Worm (Caenorhabditis elegans) whole organism, young adult: ENCODE results near the gene F46G10.1.

Source experiments
- B0035.1 ChIP-seq: sonication (generic microtip); optimal IDR thresholded peaks from 2 replicates; lab custom pipeline; 2016; ENCODE audit warnings: missing genetic modification characterization, mild to moderate bottlenecking, missing compliant biosample characterization, missing genotype, missing genetic modification reagents
- C06A6.2 ChIP-seq: fragments of 200-800 bp; sonication (Bioruptor generic); conservative IDR thresholded peaks from 2 replicates; pipeline ENCODE4 v1.3.6; 2022; ENCODE audit warnings: missing genetic modification characterization, missing compliant biosample characterization
- C17E4.6 ChIP-seq: fragments of 200-800 bp; sonication (Bioruptor generic); IDR thresholded peaks from 2 replicates; pipeline ENCODE4 v1.3.6; 2022; ENCODE audit warnings: missing genetic modification reagents, missing genetic modification characterization, missing compliant biosample characterization
- D2030.7 ChIP-seq: fragments of 200-800 bp; sonication (Bioruptor generic); IDR thresholded peaks from 2 replicates; pipeline ENCODE4 v1.3.6; 2022; ENCODE audit warnings: missing genetic modification reagents, missing genetic modification characterization, missing compliant biosample characterization
- F22D6.2 ChIP-seq: sonication (generic microtip); optimal IDR thresholded peaks from 2 replicates; lab custom pipeline; 2016; ENCODE audit warnings: mild to moderate bottlenecking, missing genetic modification characterization, missing compliant biosample characterization
- F23B12.7 ChIP-seq: sonication (generic microtip); optimal IDR thresholded peaks from 2 replicates; lab custom pipeline; 2017; ENCODE audit warnings: missing genetic modification characterization, mild to moderate bottlenecking, missing compliant biosample characterization, antibody characterized with exemption, moderate library complexity; ENCODE audit not compliant: insufficient read depth
- K11D2.4 ChIP-seq: fragments of 200-800 bp; sonication (Bioruptor generic); IDR thresholded peaks from 2 replicates; pipeline ENCODE4 v1.3.6; 2022; ENCODE audit warnings: missing genetic modification reagents, missing genetic modification characterization, missing compliant biosample characterization
- T07F8.4 ChIP-seq: sonication (generic microtip); optimal IDR thresholded peaks from 2 replicates; lab custom pipeline; 2016; ENCODE audit warnings: mild to moderate bottlenecking, missing genetic modification characterization, moderate library complexity, missing compliant biosample characterization
- Y56A3A.18 ChIP-seq: fragments of 200-800 bp; sonication (Bioruptor generic); IDR thresholded peaks from 2 replicates; pipeline ENCODE4 v1.3.6; 2022; ENCODE audit warnings: missing genetic modification reagents, missing genetic modification characterization, missing compliant biosample characterization
- Y79H2A.3 ChIP-seq: fragments of 200-800 bp; sonication (Bioruptor generic); conservative IDR thresholded peaks from 2 replicates; pipeline ENCODE4 v1.3.6; 2022; ENCODE audit warnings: missing genetic modification reagents, missing genetic modification characterization, missing compliant biosample characterization
- ZK185.1 ChIP-seq: sonication (generic microtip); optimal IDR thresholded peaks from 2 replicates; lab custom pipeline; 2016; ENCODE audit warnings: mild to moderate bottlenecking, missing genetic modification characterization, missing compliant biosample characterization; ENCODE audit not compliant: poor library complexity, severe bottlenecking
- akir-1 ChIP-seq: fragments of 200-800 bp; sonication (Bioruptor generic); optimal IDR thresholded peaks from 2 replicates; lab custom pipeline; 2018; ENCODE audit warnings: mild to moderate bottlenecking, missing genetic modification characterization, moderate library complexity, missing compliant biosample characterization
- aptf-2 ChIP-seq: fragments of 200-800 bp; sonication (Bioruptor generic); conservative IDR thresholded peaks from 2 replicates; pipeline ENCODE4 v1.3.6; 2022; ENCODE audit warnings: missing genetic modification reagents, missing genetic modification characterization, missing compliant biosample characterization
- athp-1 ChIP-seq: sonication (generic microtip); optimal IDR thresholded peaks from 2 replicates; lab custom pipeline; 2017; ENCODE audit warnings: mild to moderate bottlenecking, missing genetic modification characterization, missing compliant biosample characterization
- ceh-79 ChIP-seq: sonication (generic microtip); optimal IDR thresholded peaks from 2 replicates; lab custom pipeline; 2017; ENCODE audit warnings: mild to moderate bottlenecking, missing genetic modification characterization, missing compliant biosample characterization
- die-1 ChIP-seq: sonication (generic microtip); optimal IDR thresholded peaks from 2 replicates; lab custom pipeline; 2016; ENCODE audit warnings: missing genotype, mild to moderate bottlenecking, missing genetic modification characterization, missing compliant biosample characterization
- dox-1 ChIP-seq: fragments of 200-800 bp; sonication (Bioruptor generic); IDR thresholded peaks from 2 replicates; pipeline ENCODE4 v1.3.6; 2022; ENCODE audit warnings: missing genetic modification reagents, missing genetic modification characterization, missing compliant biosample characterization
- dpff-1 ChIP-seq: sonication (generic microtip); optimal IDR thresholded peaks from 2 replicates; lab custom pipeline; 2017; ENCODE audit warnings: mild to moderate bottlenecking, missing genetic modification characterization, missing compliant biosample characterization
- egl-18 ChIP-seq: fragments of 200-800 bp; sonication (Bioruptor generic); IDR thresholded peaks from 2 replicates; pipeline ENCODE4 v1.3.6; 2022; ENCODE audit warnings: missing genetic modification reagents, missing genetic modification characterization, missing compliant biosample characterization
- ets-4 ChIP-seq: fragments of 200-800 bp; sonication (Bioruptor generic); optimal IDR thresholded peaks from 2 replicates; lab custom pipeline; 2018; ENCODE audit warnings: mild to moderate bottlenecking, missing genetic modification characterization, missing compliant biosample characterization
- fkh-3 ChIP-seq: sonication (generic microtip); optimal IDR thresholded peaks from 2 replicates; lab custom pipeline; 2016; ENCODE audit warnings: mild to moderate bottlenecking, missing genetic modification characterization, missing compliant biosample characterization
- gei-17 ChIP-seq: fragments of 200-800 bp; sonication (Bioruptor generic); optimal IDR thresholded peaks from 2 replicates; lab custom pipeline; 2018; ENCODE audit warnings: mild to moderate bottlenecking, missing genetic modification characterization, missing compliant biosample characterization
- hlh-26 ChIP-seq: fragments of 200-800 bp; sonication (Bioruptor generic); conservative IDR thresholded peaks from 2 replicates; pipeline ENCODE4 v1.3.6; 2022; ENCODE audit warnings: missing genetic modification reagents, missing genetic modification characterization, missing compliant biosample characterization
- hmg-1.2 ChIP-seq: fragments of 200-800 bp; sonication (Bioruptor generic); IDR thresholded peaks from 2 replicates; pipeline ENCODE4 v1.3.6; 2022; ENCODE audit warnings: missing genetic modification reagents, missing genetic modification characterization, missing compliant biosample characterization
- lin-35 ChIP-seq, 3 experiments: fragments of 150-350 bp in 2 of 3; sonication (generic microtip) in 1 of 3; optimal IDR thresholded peaks; 2 replicates each; lab custom pipeline; 2014 to 2018; ENCODE audit warnings: missing biosample characterization in 3 of 3, missing genetic modification characterization in 3 of 3, missing genetic modification reagents in 3 of 3
- lin-54 ChIP-seq: fragments of 200-800 bp; sonication (Bioruptor generic); optimal IDR thresholded peaks from 2 replicates; lab custom pipeline; 2018; ENCODE audit warnings: mild to moderate bottlenecking, missing genetic modification characterization, missing compliant biosample characterization
- madf-8 ChIP-seq: fragments of 200-800 bp; sonication (Bioruptor generic); conservative IDR thresholded peaks from 2 replicates; pipeline ENCODE4 v1.3.6; 2022; ENCODE audit warnings: missing genetic modification reagents, missing genetic modification characterization, missing compliant biosample characterization
- nhr-27 ChIP-seq: fragments of 200-800 bp; sonication (Bioruptor generic); optimal IDR thresholded peaks from 2 replicates; lab custom pipeline; 2018; ENCODE audit warnings: mild to moderate bottlenecking, missing genetic modification characterization, moderate library complexity, missing compliant biosample characterization
- nhr-80 ChIP-seq: sonication (generic microtip); optimal IDR thresholded peaks from 2 replicates; lab custom pipeline; 2016; ENCODE audit warnings: missing genetic modification characterization, missing compliant biosample characterization
- nhr-90 ChIP-seq: sonication (generic microtip); optimal IDR thresholded peaks from 2 replicates; lab custom pipeline; 2016; ENCODE audit warnings: missing genotype, mild to moderate bottlenecking, missing genetic modification characterization, missing compliant biosample characterization
- pbrm-1 ChIP-seq: fragments of 200-800 bp; sonication (Bioruptor generic); IDR thresholded peaks from 2 replicates; pipeline ENCODE4 v1.3.6; 2022; ENCODE audit warnings: missing genetic modification reagents, missing genetic modification characterization, missing compliant biosample characterization
- pha-4 ChIP-seq: fragments of 150-350 bp; sonication (generic microtip); optimal IDR thresholded peaks from 2 replicates; lab custom pipeline; 2014; ENCODE audit warnings: missing biosample characterization, missing genetic modification reagents, missing genetic modification characterization
- rec-8 ChIP-seq, 2 experiments: sonication (generic microtip); optimal IDR thresholded peaks; 2 replicates each; lab custom pipeline; 2016; ENCODE audit warnings: mild to moderate bottlenecking in 2 of 2, missing genetic modification characterization in 2 of 2, missing genetic modification reagents in 2 of 2, missing genotype in 2 of 2, missing biosample characterization in 1 of 2, missing compliant biosample characterization in 1 of 2, moderate library complexity in 1 of 2
- sdz-38 ChIP-seq: sonication (generic microtip); optimal IDR thresholded peaks from 2 replicates; lab custom pipeline; 2016; ENCODE audit warnings: missing genotype, missing genetic modification characterization, missing compliant biosample characterization
- snpc-1.1 ChIP-seq: sonication (generic microtip); optimal IDR thresholded peaks from 2 replicates; lab custom pipeline; 2017; ENCODE audit warnings: missing genetic modification characterization, mild to moderate bottlenecking, missing compliant biosample characterization, antibody characterized with exemption, moderate library complexity, missing genotype, missing genetic modification reagents; ENCODE audit not compliant: insufficient read depth
- snpc-1.3 ChIP-seq: sonication (generic microtip); optimal IDR thresholded peaks from 2 replicates; lab custom pipeline; 2017; ENCODE audit warnings: missing genetic modification characterization, mild to moderate bottlenecking, missing compliant biosample characterization, antibody characterized with exemption, moderate library complexity, missing genotype, missing genetic modification reagents; ENCODE audit not compliant: insufficient read depth
- snpc-3.4 ChIP-seq: sonication (generic microtip); optimal IDR thresholded peaks from 2 replicates; lab custom pipeline; 2017; ENCODE audit warnings: missing genetic modification characterization, mild to moderate bottlenecking, missing compliant biosample characterization, antibody characterized with exemption, moderate library complexity, missing genotype, missing genetic modification reagents
- snpc-4 ChIP-seq, 5 experiments: fragments of 150-350 bp in 1 of 5; sonication (generic microtip) in 4 of 5; optimal IDR thresholded peaks; 2 replicates each; lab custom pipeline; 2014 to 2018; ENCODE audit warnings: missing genetic modification characterization in 5 of 5, missing biosample characterization in 3 of 5, antibody characterized with exemption in 2 of 5, mild to moderate bottlenecking in 2 of 5, missing compliant biosample characterization in 2 of 5, missing genotype in 2 of 5, moderate library complexity in 2 of 5, missing genetic modification reagents in 1 of 5
- tbp1 ChIP-seq: fragments of 200-800 bp; sonication (Bioruptor generic); optimal IDR thresholded peaks from 2 replicates; lab custom pipeline; 2018; ENCODE audit warnings: mild to moderate bottlenecking, missing genetic modification characterization, missing compliant biosample characterization
- xnd-1 ChIP-seq: sonication (generic microtip); optimal IDR thresholded peaks from 2 replicates; lab custom pipeline; 2016; ENCODE audit warnings: missing genotype, missing genetic modification reagents, missing genetic modification characterization, missing compliant biosample characterization
- ztf-18 ChIP-seq: sonication (generic microtip); optimal IDR thresholded peaks from 2 replicates; lab custom pipeline; 2016; ENCODE audit warnings: missing genotype, mild to moderate bottlenecking, missing genetic modification characterization, missing compliant biosample characterization
- ztf-25 ChIP-seq: fragments of 200-800 bp; sonication (Bioruptor generic); IDR thresholded peaks from 2 replicates; pipeline ENCODE4 v1.3.6; 2022; ENCODE audit warnings: missing genetic modification reagents, missing genetic modification characterization, missing compliant biosample characterization
- ztf-28 ChIP-seq: fragments of 200-800 bp; sonication (Bioruptor generic); IDR thresholded peaks from 2 replicates; pipeline ENCODE4 v1.3.6; 2022; ENCODE audit warnings: missing genetic modification reagents, missing genetic modification characterization, missing compliant biosample characterization

F46G10.1 gene

DNA sequence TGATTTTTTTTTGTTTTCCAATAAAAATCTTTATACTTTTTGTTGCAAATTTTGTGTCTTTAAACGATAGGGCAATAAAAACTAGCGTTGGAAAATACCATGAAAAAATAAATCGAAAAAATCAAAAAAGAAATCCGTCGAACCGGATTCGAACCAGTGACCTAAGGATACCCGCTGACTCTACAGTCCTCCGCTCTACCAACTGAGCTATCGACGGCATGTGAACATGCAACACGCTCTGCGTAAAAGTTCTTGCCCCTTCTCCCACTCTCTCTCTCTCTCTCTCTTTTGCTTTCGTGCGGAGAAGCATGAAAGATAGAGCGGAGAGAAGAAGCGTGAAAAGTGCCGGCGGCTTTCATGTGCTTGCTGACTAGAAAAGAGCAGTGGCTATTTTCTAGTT is 47.0 kb downstream of the F46G10.1 start (continued):
- TF ChIP-seq Y56A3A.18 (GFP tag; lab: Robert Waterston, UW) (peak; percentile 86), fkh-3 (tag; lab: Kevin White, UChicago) (peak; percentile 62), aptf-2 (GFP tag; lab: Robert Waterston, UW) (0 out of 2 replicates have a peak, but pooled peaks have one; percentile 34), D2030.7 (GFP tag; lab: Robert Waterston, UW) (peak; percentile 54), lin-54 (GFP tag; lab: Kevin White, UChicago) (no peak), xnd-1 (tag; lab: Kevin White, UChicago) (no peak), hlh-26 (GFP tag; lab: Robert Waterston, UW) (no peak), C06A6.2 (GFP tag; lab: Robert Waterston, UW) (no peak), K11D2.4 (peak; percentile 66), Y79H2A.3 (no peak; the same call in 1 of the 2 replicates), F22D6.2 (tag; lab: Kevin White, UChicago) (peak; percentile 33), dox-1 (GFP tag; lab: Robert Waterston, UW) (no peak; the same call in none of the 2 replicates), dpff-1 (no peak), akir-1 (GFP tag; lab: Kevin White, UChicago) (no peak), pbrm-1 (peak; percentile 88), gei-17 (peak; percentile 60), madf-8 (0 out of 2 replicates have a peak, but pooled peaks have one; percentile 21), lin-35 (GFP tag; optimal IDR thresholded peaks at IDR 0.05; lab: Kevin White, UChicago) (peak in 1 of 3 experiments; percentile 20), athp-1 (tag; lab: Kevin White, UChicago) (peak; percentile 24), ztf-25 (GFP tag; lab: Robert Waterston, UW) (peak; percentile 80; the same call in 1 of the 2 replicates), C17E4.6 (GFP tag; lab: Robert Waterston, UW) (no peak), ztf-28 (GFP tag; lab: Robert Waterston, UW) (peak; percentile 78; the same call in 1 of the 2 replicates), rec-8 (tag; optimal IDR thresholded peaks at IDR 0.05; lab: Kevin White, UChicago) (peak; percentile 44 to 68), pha-4 (tag; lab: Kevin White, UChicago) (no peak), snpc-1.3 (tag; lab: Kevin White, UChicago) (no peak), ets-4 (GFP tag; lab: Kevin White, UChicago) (no peak), ZK185.1 (tag; lab: Kevin White, UChicago) (peak; percentile 60)

DNA sequence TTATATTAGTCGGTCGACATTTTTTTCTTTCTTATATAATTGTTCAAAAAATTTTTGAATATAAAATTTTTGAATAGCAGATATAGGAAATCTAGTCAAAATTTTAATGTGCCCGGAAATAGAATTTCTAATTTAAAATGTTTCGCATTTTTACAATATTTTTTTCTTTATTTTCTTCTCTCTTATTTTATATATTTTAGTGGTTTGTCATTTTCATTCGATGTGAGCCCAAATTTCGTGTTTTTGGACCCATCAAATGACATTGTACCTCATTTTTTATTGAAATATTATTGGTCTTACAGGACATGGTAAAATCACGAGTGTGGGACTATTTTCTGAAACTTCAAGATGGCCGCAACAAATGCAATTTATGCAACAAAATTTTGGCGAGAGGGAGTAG is 49.4 kb downstream of the F46G10.1 start, which contains the start of gene K09A11.1:
Gene K09A11.1 (plus strand): TSS at position 301 of the 400 bp plus-strand sequence.
- no peak for TF ChIP-seq snpc-1.1 (tag; lab: Kevin White, UChicago)
- no peak for TF ChIP-seq madf-8
- no peak for TF ChIP-seq T07F8.4
- TF ChIP-seq F23B12.7 (tag; lab: Kevin White, UChicago) = no peak
- no peak for TF ChIP-seq sdz-38
- TF ChIP-seq ceh-79 (tag; lab: Kevin White, UChicago) = no peak
- TF ChIP-seq nhr-27 = no peak
- TF ChIP-seq, all 124 proteins: peak for 0

ce11 chrX:13261037-13261592 is 50.4 kb downstream of the F46G10.1 start:
- TF ChIP-seq B0035.1 (peak; percentile 5), tbp1 (GFP tag; lab: Kevin White, UChicago) (peak; percentile 86), D2030.7 (GFP tag; lab: Robert Waterston, UW) (0 out of 2 replicates have a peak, but pooled peaks have one; percentile 16), snpc-1.3 (tag; lab: Kevin White, UChicago) (peak; percentile 27), hmg-1.2 (GFP tag; lab: Robert Waterston, UW) (peak; percentile 38), die-1 (tag; lab: Kevin White, UChicago) (peak; percentile 74), nhr-80 (tag; lab: Kevin White, UChicago) (peak; percentile 8), ZK185.1 (tag; lab: Kevin White, UChicago) (peak; percentile 10), snpc-3.4 (tag; lab: Kevin White, UChicago) (peak; percentile 37), egl-18 (GFP tag; lab: Robert Waterston, UW) (0 out of 2 replicates have a peak, but pooled peaks have one; percentile 16), nhr-90 (tag; lab: Kevin White, UChicago) (peak; percentile 36), ztf-18 (peak; percentile 10), snpc-4 (GFP tag; optimal IDR thresholded peaks at IDR 0.05; lab: Kevin White, UChicago) (peak; percentile 68), snpc-4 (tag; optimal IDR thresholded peaks at IDR 0.05; lab: Kevin White, UChicago) (peak in 3 of 4 experiments; percentile 63 to 91 (median 86)), rec-8 (tag; optimal IDR thresholded peaks at IDR 0.05; lab: Kevin White, UChicago) (peak in 1 of 2 experiments; percentile 38)
